Worm (Caenorhabditis elegans): ENCODE results near the gene Y43C5A.4.

DNA sequence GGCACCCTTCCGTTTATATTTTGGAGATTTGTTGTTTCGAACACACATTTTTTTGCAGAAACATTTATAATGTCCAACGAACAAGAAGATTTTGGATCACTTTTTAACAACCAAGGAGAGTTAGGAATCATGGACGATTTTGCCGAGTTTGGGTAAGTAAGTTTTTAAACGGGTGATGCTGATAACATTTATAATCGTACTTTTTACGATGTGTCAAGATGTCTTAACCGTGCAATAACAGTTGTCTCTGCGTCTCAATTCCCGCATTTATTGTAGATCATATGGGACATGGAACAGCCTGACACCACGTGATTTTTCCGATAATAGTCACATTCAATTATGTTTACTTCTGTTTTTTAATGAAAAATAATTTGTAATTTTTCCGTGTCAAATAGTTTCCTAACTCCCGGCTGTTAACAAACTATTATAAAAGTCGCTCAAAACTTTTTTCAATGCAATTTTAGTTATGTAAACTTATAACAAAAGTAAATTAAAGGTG lies 27.2 kb upstream of the Y43C5A.4 start, which contains the start of gene daf-14:
- TF ChIP-seq lin-39 (tag; optimal IDR thresholded peaks at IDR 0.05), result no peak
- TF ChIP-seq mab-5 (tag; optimal IDR thresholded peaks at IDR 0.05), result no peak
- TF ChIP-seq nhr-237 (tag; optimal IDR thresholded peaks at IDR 0.05), result no peak
- no peak for TF ChIP-seq zag-1 (tag; optimal IDR thresholded peaks at IDR 0.05)
- TF ChIP-seq mbf-1 (tag; optimal IDR thresholded peaks at IDR 0.05), result no peak
- TF ChIP-seq skn-1 (tag; optimal IDR thresholded peaks at IDR 0.05), result no peak
- no peak for TF ChIP-seq ztf-11 (tag; optimal IDR thresholded peaks at IDR 0.05)
- no peak for TF ChIP-seq mdl-1 (tag; optimal IDR thresholded peaks at IDR 0.05)
- no peak for TF ChIP-seq F13H6.1 (tag; optimal IDR thresholded peaks at IDR 0.05)
